Fruit fly (Drosophila melanogaster) S2 (cell line): ENCODE measurements around the gene CG44405.

ENCODE experiments used
- CG8478 ChIP-seq: fragments of >200 bp; optimal IDR thresholded peaks from 2 replicates; lab custom pipeline; 2018
- CTCF ChIP-seq, 2 experiments: fragments of >200 bp; optimal IDR thresholded peaks; 2 replicates each; lab custom pipeline; 2018

The CG44405 gene

dm6 chr2L:16342224-16342623, at the start of gene CG44405:
TSS of gene CG44405 (minus strand) at chr2L:16342324.
- TF ChIP-seq CG8478 (no peak), CTCF (optimal IDR thresholded peaks at IDR 0.05; lab: Kevin White, UChicago) (no peak)

- no peak for TF ChIP-seq CG8478
- no peak for TF ChIP-seq CTCF (optimal IDR thresholded peaks at IDR 0.05; lab: Kevin White, UChicago)
Observed at dm6 chr2L:16390803-16391202, 48.7 kb upstream of the CG44405 start.

dm6 chr2L:16380973-16381372, 38.8 kb upstream of the CG44405 start:
- TF ChIP-seq CG8478 (no peak), CTCF (optimal IDR thresholded peaks at IDR 0.05; lab: Kevin White, UChicago) (no peak)

- TF ChIP-seq CTCF (optimal IDR thresholded peaks at IDR 0.05; lab: Kevin White, UChicago) (no peak), CG8478 (no peak)
Observed at dm6 chr2L:16374691-16375090, 32.6 kb upstream of the CG44405 start.

- no peak for TF ChIP-seq CG8478
- no peak for TF ChIP-seq CTCF (optimal IDR thresholded peaks at IDR 0.05; lab: Kevin White, UChicago)
Observed at dm6 chr2L:16365603-16366002, 23.5 kb upstream of the CG44405 start, which contains the start of gene jhamt. TSS of gene jhamt (plus strand) at chr2L:16365903.

- TF ChIP-seq CG8478: no peak
- TF ChIP-seq CTCF (optimal IDR thresholded peaks at IDR 0.05; lab: Kevin White, UChicago): no peak
Observed at dm6 chr2L:16357865-16358264, 15.7 kb upstream of the CG44405 start.

dm6 chr2L:16356249-16357025, 14.3 kb upstream of the CG44405 start, which contains the start of gene CaBP1:
TSS of gene CaBP1 (minus strand) at chr2L:16356735.
- TF ChIP-seq CG8478: no peak
- no peak for TF ChIP-seq CTCF (optimal IDR thresholded peaks at IDR 0.05; lab: Kevin White, UChicago)

dm6 chr2L:16353765-16354164, 11.6 kb upstream of the CG44405 start:
- TF ChIP-seq CG8478 (no peak), CTCF (optimal IDR thresholded peaks at IDR 0.05; lab: Kevin White, UChicago) (no peak)

dm6 chr2L:16352585-16353580, 10.8 kb upstream of the CG44405 start, which contains the start of the genes Hyls1, chif and CG4455:
TSS of gene Hyls1 (minus strand) at chr2L:16352628.
TSS of gene chif (minus strand) at chr2L:16352628.
TSS of gene CG4455 (plus strand) at chr2L:16352934.
- peak in 1 of 2 experiments; percentile 11 for TF ChIP-seq CTCF (optimal IDR thresholded peaks at IDR 0.05; lab: Kevin White, UChicago)
- TF ChIP-seq CG8478: no peak

dm6 chr2L:16351805-16352584, 9.9 kb upstream of the CG44405 start:
- TF ChIP-seq CTCF (optimal IDR thresholded peaks at IDR 0.05; lab: Kevin White, UChicago): no peak
- TF ChIP-seq CG8478: no peak

- no peak for TF ChIP-seq CG8478
- TF ChIP-seq CTCF (optimal IDR thresholded peaks at IDR 0.05; lab: Kevin White, UChicago): peak in 1 of 2 experiments; percentile 0
Observed at dm6 chr2L:16350742-16351568, 8.8 kb upstream of the CG44405 start.

dm6 chr2L:16350160-16350633, 8.1 kb upstream of the CG44405 start:
- TF ChIP-seq CG8478 (no peak), CTCF (optimal IDR thresholded peaks at IDR 0.05; lab: Kevin White, UChicago) (peak; percentile 71 to 75)

dm6 chr2L:16340268-16340667, 1.9 kb downstream of the CG44405 start, which contains the start of gene CG42266:
TSS of gene CG42266 (minus strand) at chr2L:16340368.
- TF ChIP-seq CTCF (optimal IDR thresholded peaks at IDR 0.05; lab: Kevin White, UChicago) (no peak), CG8478 (no peak)

dm6 chr2L:16337785-16338184, 4.3 kb downstream of the CG44405 start, which contains the start of gene CG31817:
TSS of gene CG31817 (minus strand) at chr2L:16337885.
- TF ChIP-seq CG8478 (no peak), CTCF (optimal IDR thresholded peaks at IDR 0.05; lab: Kevin White, UChicago) (no peak)
